Fruit fly (Drosophila melanogaster) whole organism, pupa: Measurements from ENCODE around the gene Art1.

ENCODE experiments used
- CG14655 ChIP-seq: fragments of 200-800 bp; sonication (Bioruptor generic); optimal IDR thresholded peaks from 3 replicates; lab custom pipeline; 2017; ENCODE audit warnings: mild to moderate bottlenecking, missing biosample characterization, missing genetic modification reagents, missing genetic modification characterization
- CG32121 ChIP-seq: fragments of 200-800 bp; sonication (Bioruptor generic); IDR thresholded peaks from 2 replicates; pipeline ENCODE4 v1.3.6; 2022; ENCODE audit warnings: missing biosample characterization, missing genetic modification characterization
- Ets98B ChIP-seq: fragments of 200-800 bp; sonication (Bioruptor generic); IDR thresholded peaks from 2 replicates; pipeline ENCODE4 v1.3.6; 2022; ENCODE audit warnings: missing biosample characterization, missing genetic modification characterization

dm6 chr3R:10761980-10762379, 26.0 kb downstream of the Art1 start:
- 0 out of 2 replicates have a peak, but pooled peaks have one; percentile 21 for TF ChIP-seq Ets98B (GFP tag; lab: Robert Waterston, UW)
- TF ChIP-seq CG14655 (GFP tag; lab: Kevin White, UChicago), result no peak
- TF ChIP-seq CG32121 (GFP tag; lab: Robert Waterston, UW), result peak; percentile 62; the same call in 1 of the 2 replicates
